Worm (Caenorhabditis elegans) whole organism, L2 larva: Measurements from ENCODE around the gene C50B6.9.

Experiments
- Y55F3AM.14 ChIP-seq: fragments of 200-800 bp; sonication (Bioruptor generic); optimal IDR thresholded peaks from 2 replicates; lab custom pipeline; 2018; ENCODE audit warnings: mild to moderate bottlenecking, missing genetic modification characterization, missing compliant biosample characterization
- ceh-82 ChIP-seq: fragments of 150-350 bp; optimal IDR thresholded peaks from 2 replicates; lab custom pipeline; 2014; ENCODE audit warnings: missing biosample characterization, missing genetic modification characterization
- dmd-4 ChIP-seq: sonication (generic microtip); optimal IDR thresholded peaks from 2 replicates; lab custom pipeline; 2017; ENCODE audit warnings: missing biosample characterization, missing genetic modification characterization
- elt-1 ChIP-seq: fragments of 150-350 bp; optimal IDR thresholded peaks from 2 replicates; lab custom pipeline; 2014; ENCODE audit warnings: missing biosample characterization, missing genetic modification characterization
- lin-39 ChIP-seq: fragments of 150-350 bp; optimal IDR thresholded peaks from 2 replicates; lab custom pipeline; 2014; ENCODE audit warnings: missing biosample characterization, missing genetic modification reagents, missing genetic modification characterization
- nhr-12 ChIP-seq: fragments of 150-350 bp; optimal IDR thresholded peaks from 2 replicates; lab custom pipeline; 2014; ENCODE audit warnings: missing biosample characterization, missing genetic modification characterization
- nhr-6 ChIP-seq: fragments of 150-350 bp; optimal IDR thresholded peaks from 2 replicates; lab custom pipeline; 2014; ENCODE audit warnings: missing biosample characterization, missing genetic modification characterization
- unc-62 ChIP-seq: fragments of 150-350 bp; optimal IDR thresholded peaks from 2 replicates; lab custom pipeline; 2014; ENCODE audit warnings: missing biosample characterization, missing genetic modification reagents, missing genetic modification characterization

DNA sequence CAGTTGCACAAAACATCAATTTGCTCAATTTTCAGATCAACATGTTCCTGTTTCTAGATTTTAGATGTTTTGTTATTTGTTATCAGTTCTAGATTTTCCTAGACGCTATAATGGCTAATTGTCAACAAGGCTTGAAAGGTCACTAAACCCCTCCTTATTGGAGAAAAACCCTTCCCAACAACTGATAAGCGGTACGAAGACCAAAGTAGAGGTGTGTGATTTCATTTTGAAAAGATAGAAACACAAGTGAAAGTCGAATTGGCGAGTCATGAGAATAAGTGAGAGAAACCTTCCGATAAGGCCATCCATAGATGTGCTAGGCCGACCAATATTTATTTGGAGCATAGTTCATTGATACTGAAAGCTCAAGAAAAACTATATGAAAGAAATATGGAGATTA lies 37.5 kb downstream of the C50B6.9 start:
- TF ChIP-seq nhr-12 (tag; lab: Kevin White, UChicago) (no peak), dmd-4 (tag; lab: Kevin White, UChicago) (no peak), unc-62 (GFP tag; lab: Kevin White, UChicago) (no peak), Y55F3AM.14 (GFP tag; lab: Kevin White, UChicago) (no peak), elt-1 (tag; lab: Kevin White, UChicago) (no peak), ceh-82 (tag; lab: Kevin White, UChicago) (no peak), lin-39 (tag; lab: Kevin White, UChicago) (no peak), nhr-6 (no peak)
